Worm (Caenorhabditis elegans) whole organism, dauer: ENCODE measurements around the gene gst-19.
"Not testable (repeated sequence)": the region's sequence is repeated elsewhere in the genome, so short reads cannot be mapped to it uniquely, and the experiment has no call there.

Source experiments
- unc-62 ChIP-seq: sonication (generic microtip); optimal IDR thresholded peaks from 2 replicates; lab custom pipeline; 2017; ENCODE audit warnings: missing biosample characterization, missing genetic modification reagents, missing genetic modification characterization

The gst-19 gene

ce11 chrII:13627001-13627400 is at the start of gene gst-19:
Gene gst-19, minus strand, starts transcription at chrII:13627145.
- no peak for TF ChIP-seq unc-62 (GFP tag; lab: Kevin White, UChicago)

ce11 chrII:13675212-13675611 is 48.3 kb upstream of the gst-19 start:
- TF ChIP-seq unc-62 (GFP tag; lab: Kevin White, UChicago), result no peak

ce11 chrII:13673605-13674193 is 46.8 kb upstream of the gst-19 start:
- no peak for TF ChIP-seq unc-62 (GFP tag; lab: Kevin White, UChicago)

ce11 chrII:13672057-13672456 is 45.1 kb upstream of the gst-19 start:
- no peak for TF ChIP-seq unc-62 (GFP tag; lab: Kevin White, UChicago)

- no peak for TF ChIP-seq unc-62 (GFP tag; lab: Kevin White, UChicago)
Measured at ce11 chrII:13670707-13671295, 43.9 kb upstream of the gst-19 start.

- TF ChIP-seq unc-62 (GFP tag; lab: Kevin White, UChicago), result no peak
Measured at ce11 chrII:13668844-13669441, 42.0 kb upstream of the gst-19 start, which contains the start of gene C31C9.7. Gene C31C9.7, plus strand, starts transcription at chrII:13669104.

DNA sequence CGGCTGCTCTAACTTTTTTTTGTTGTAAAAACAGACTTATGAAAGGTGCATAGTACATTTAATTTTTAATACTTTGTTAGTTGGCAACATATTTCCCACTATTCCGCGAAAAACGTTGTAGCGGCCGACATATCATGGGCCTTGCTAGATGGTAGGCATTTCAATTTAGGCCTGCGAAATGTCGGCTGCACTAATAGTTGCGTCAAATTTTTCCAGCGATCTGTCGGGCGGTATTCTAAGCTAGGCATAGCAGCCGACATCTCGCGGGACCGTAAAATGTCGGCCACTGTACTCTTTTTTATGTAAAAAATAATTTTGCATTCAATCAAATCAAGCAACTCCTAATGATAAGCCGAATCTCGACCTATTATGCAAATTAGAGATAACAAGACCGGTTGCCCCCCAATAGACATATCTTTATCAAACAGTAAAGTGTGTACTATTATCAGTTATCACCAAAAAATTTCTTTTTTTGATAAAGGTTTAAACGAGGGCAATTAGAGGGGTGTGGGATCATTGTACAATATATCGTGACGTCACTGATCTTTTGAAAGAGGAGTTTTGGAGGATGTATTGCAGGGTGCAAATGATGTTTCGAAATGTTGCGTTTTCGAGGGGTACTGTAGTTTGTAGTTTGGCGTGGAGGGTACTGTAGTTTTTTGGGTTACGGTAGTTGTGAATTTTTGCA is 38.2 kb upstream of the gst-19 start:
- no peak for TF ChIP-seq unc-62 (GFP tag; lab: Kevin White, UChicago)

- TF ChIP-seq unc-62 (GFP tag; lab: Kevin White, UChicago), result no peak
Measured at ce11 chrII:13664416-13664815, 37.5 kb upstream of the gst-19 start.

- TF ChIP-seq unc-62 (GFP tag; lab: Kevin White, UChicago), result not testable (repeated sequence)
Measured at ce11 chrII:13661990-13662389, 35.0 kb upstream of the gst-19 start, which contains the start of gene C31C9.6. Gene C31C9.6, minus strand, starts transcription at chrII:13662090.

DNA sequence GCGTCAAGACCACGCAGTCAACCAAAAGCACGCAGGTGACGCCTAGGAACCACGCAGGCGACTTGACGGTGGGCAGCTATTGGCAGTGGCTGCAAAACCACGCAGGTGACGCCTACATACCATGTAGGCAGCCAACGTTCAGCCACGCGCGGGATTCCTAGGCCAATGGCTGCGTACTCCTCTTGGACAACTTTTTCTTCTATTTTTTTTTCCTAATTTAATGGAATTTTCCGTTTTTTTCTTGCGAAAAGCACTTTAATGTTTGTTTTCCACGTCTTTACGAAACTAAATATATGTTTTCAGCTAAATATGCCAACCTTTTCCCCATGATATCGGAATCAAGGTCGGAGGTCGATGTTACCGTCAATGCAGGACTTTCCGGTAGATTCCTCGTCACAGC is 27.8 kb upstream of the gst-19 start, which contains the start of gene C31C9.9:
Gene C31C9.9 (plus strand): TSS at position 301 of the 400 bp plus-strand sequence.
- TF ChIP-seq unc-62 (GFP tag; lab: Kevin White, UChicago), result not testable (repeated sequence)

ce11 chrII:13648230-13648629 is 21.3 kb upstream of the gst-19 start, which contains the start of gene fbxa-169:
Gene fbxa-169, plus strand, starts transcription at chrII:13648530.
- TF ChIP-seq unc-62 (GFP tag; lab: Kevin White, UChicago), result no peak

DNA sequence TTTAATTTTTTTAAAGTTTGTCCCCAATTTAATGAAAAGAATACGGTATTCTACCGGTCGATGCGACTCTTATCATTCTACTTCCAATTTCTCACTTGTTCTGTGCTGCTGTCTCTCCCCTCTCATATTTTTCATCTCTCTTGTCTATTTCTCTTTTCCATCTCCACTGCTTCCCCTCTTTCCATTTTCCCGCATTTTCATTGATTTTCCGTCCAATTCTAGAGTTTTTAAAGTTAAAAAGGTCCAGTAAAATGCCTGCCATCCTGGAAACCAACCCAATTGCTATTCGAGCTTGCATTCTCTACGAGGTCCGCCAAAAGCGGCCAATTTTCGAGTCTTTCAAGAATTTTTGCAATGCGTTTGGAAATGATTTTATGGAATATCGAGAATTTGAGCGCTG is 14.4 kb upstream of the gst-19 start, which contains the start of gene fbxa-167:
Gene fbxa-167 (plus strand): TSS at position 179 of the 400 bp plus-strand sequence.
- no peak for TF ChIP-seq unc-62 (GFP tag; lab: Kevin White, UChicago)

DNA sequence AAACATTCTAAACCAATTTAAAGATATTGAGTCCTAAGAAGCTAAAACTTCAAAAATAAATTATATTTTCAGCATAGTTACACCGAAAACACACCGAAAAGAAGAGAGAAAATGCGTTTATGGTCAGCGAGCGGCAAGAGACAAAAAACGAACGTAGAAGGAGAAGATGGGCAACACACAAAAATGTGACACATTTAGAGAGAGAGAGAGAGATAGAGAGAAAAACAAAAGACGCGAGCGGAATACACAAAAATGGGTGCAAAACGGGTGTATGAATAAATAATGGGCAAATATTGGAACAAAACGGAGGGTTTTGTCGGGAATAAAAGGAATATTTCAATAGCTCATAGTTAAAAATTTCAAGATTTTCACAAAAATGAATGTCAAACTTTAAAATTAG is 13.3 kb upstream of the gst-19 start:
- TF ChIP-seq unc-62 (GFP tag; lab: Kevin White, UChicago), result no peak

ce11 chrII:13638576-13638975 is 11.6 kb upstream of the gst-19 start:
- no peak for TF ChIP-seq unc-62 (GFP tag; lab: Kevin White, UChicago)

DNA sequence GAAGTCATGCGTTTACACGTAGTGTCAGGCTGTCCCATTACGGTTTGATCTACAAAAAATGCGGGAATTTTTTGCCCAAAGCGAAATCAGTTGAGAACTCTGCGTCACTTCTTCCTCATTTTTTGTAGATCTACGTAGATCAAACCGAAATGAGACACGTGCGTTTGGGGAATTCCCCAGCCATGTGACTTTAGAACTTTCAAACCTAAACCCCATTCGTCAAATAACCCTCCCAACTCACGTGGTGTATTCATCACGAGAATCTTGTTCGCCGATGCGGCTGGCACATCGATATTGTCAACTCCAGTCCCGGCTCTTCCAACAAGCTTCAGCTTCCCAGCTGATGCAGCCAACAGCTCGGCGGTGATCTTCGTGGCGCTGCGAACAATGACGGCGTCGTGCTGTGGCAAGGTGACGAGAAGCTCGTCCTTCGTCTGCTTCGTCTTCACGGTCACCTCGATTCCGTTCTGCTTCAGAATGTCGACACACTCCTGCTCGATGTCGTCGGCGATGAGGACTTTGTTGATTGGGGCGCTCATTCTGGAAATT is 11.1 kb upstream of the gst-19 start, which contains the start of gene phdh-1:
Gene phdh-1 (minus strand): TSS at position 540 of the 549 bp plus-strand sequence.
- no peak for TF ChIP-seq unc-62 (GFP tag; lab: Kevin White, UChicago)
